Fruit fly (Drosophila melanogaster) whole organism, pupa: ENCODE results near the gene RpS27A.

Experiments used
- CG10348 ChIP-seq: fragments of 200-800 bp; sonication (Bioruptor generic); IDR thresholded peaks from 2 replicates; pipeline ENCODE4 v1.3.6; 2022; ENCODE audit warnings: missing biosample characterization, missing genetic modification characterization
- CG12605 ChIP-seq: fragments of 200-800 bp; sonication (Bioruptor generic); IDR thresholded peaks from 2 replicates; pipeline ENCODE4 v1.3.6; 2022; ENCODE audit warnings: missing biosample characterization, missing genetic modification characterization
- CG13204 ChIP-seq: fragments of 200-800 bp; sonication (Bioruptor generic); optimal IDR thresholded peaks from 2 replicates; lab custom pipeline; 2018; ENCODE audit warnings: missing biosample characterization, mild to moderate bottlenecking, missing genetic modification characterization, moderate library complexity
- CG15710 ChIP-seq: fragments of 200-800 bp; sonication (Bioruptor generic); optimal IDR thresholded peaks from 2 replicates; lab custom pipeline; 2018; ENCODE audit warnings: missing biosample characterization, mild to moderate bottlenecking, missing genetic modification characterization, moderate library complexity
- CG32121 ChIP-seq: fragments of 200-800 bp; sonication (Bioruptor generic); IDR thresholded peaks from 2 replicates; pipeline ENCODE4 v1.3.6; 2022; ENCODE audit warnings: missing biosample characterization, missing genetic modification characterization
- CG4496 ChIP-seq: fragments of 200-800 bp; sonication (Bioruptor generic); IDR thresholded peaks from 3 replicates; pipeline ENCODE4 v1.3.6; 2022; ENCODE audit warnings: missing biosample characterization, missing genetic modification characterization
- CG8159 ChIP-seq: fragments of 200-800 bp; sonication (Bioruptor generic); optimal IDR thresholded peaks from 3 replicates; lab custom pipeline; 2018; ENCODE audit warnings: missing biosample characterization, mild to moderate bottlenecking, missing genetic modification characterization, moderate library complexity
- CG8301 ChIP-seq: fragments of 200-800 bp; sonication (Bioruptor generic); optimal IDR thresholded peaks from 2 replicates; lab custom pipeline; 2018; ENCODE audit warnings: missing biosample characterization, mild to moderate bottlenecking, missing genetic modification characterization
- CG9948 ChIP-seq: fragments of 200-800 bp; sonication (Bioruptor generic); optimal IDR thresholded peaks from 2 replicates; lab custom pipeline; 2018; ENCODE audit warnings: missing biosample characterization, mild to moderate bottlenecking, missing genetic modification characterization, moderate library complexity
- EcR ChIP-seq: fragments of 200-800 bp; sonication (Bioruptor generic); optimal IDR thresholded peaks from 3 replicates; lab custom pipeline; 2019; ENCODE audit warnings: missing biosample characterization, missing genetic modification characterization, mild to moderate bottlenecking, moderate library complexity, missing genetic modification reagents
- Pif1A ChIP-seq: fragments of 200-800 bp; sonication (Bioruptor generic); optimal IDR thresholded peaks from 3 replicates; lab custom pipeline; 2016; ENCODE audit warnings: missing biosample characterization, missing genetic modification characterization
- Snoo ChIP-seq: fragments of 200-800 bp; sonication (Bioruptor generic); optimal IDR thresholded peaks from 3 replicates; lab custom pipeline; 2017; ENCODE audit warnings: missing biosample characterization, mild to moderate bottlenecking, missing genetic modification characterization, inconsistent platforms
- fd96Ca ChIP-seq: fragments of 200-800 bp; sonication (Bioruptor generic); IDR thresholded peaks from 3 replicates; pipeline ENCODE4 v1.3.6; 2022; ENCODE audit warnings: missing biosample characterization, missing genetic modification characterization

DNA sequence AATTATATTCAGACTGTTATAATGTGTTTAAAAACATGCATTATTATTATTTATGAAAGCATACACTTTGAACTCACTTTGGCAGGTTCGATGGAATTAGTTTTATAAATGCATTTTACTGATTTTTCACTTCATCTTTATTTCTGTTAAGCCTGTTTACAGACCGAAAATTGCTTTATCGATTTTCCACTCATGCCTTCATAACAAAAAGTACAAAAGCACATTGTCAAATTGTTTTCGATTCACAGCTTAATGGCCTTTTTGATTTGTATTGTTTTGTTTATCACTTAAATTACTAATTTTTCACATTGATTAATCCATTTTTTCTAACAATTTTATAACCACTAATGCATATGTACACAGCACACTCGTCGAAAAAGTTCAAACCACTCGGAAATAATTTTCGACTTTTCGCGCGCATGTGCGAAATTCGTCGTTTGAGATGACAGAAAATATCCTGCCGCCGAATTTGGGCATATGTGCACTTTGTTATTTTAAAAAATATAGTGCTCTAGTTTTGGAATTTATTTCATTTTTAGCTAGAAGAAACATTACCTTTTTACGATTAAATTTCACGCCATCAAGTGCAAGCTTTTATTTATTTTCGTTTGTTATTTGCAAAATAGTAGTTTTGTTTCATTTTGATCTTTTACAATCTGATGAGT lies 34.4 kb upstream of the RpS27A start, which contains the start of gene rho-5:
- TF ChIP-seq CG12605 (no peak), CG9948 (no peak), fd96Ca (GFP tag; lab: Robert Waterston, UW) (no peak), CG4496 (no peak), CG13204 (no peak), EcR (GFP tag; lab: Kevin White, UChicago) (no peak), CG10348 (GFP tag; lab: Robert Waterston, UW) (no peak), Pif1A (GFP tag; lab: Kevin White, UChicago) (no peak), CG8301 (tag; lab: Kevin White, UChicago) (no peak), CG8159 (tag; lab: Kevin White, UChicago) (no peak), Snoo (tag; lab: Kevin White, UChicago) (no peak), CG32121 (GFP tag; lab: Robert Waterston, UW) (no peak), CG15710 (tag; lab: Kevin White, UChicago) (no peak)
